Fruit fly (Drosophila melanogaster): Measurements from ENCODE around the gene CG34278.

CG34278 gene

DNA sequence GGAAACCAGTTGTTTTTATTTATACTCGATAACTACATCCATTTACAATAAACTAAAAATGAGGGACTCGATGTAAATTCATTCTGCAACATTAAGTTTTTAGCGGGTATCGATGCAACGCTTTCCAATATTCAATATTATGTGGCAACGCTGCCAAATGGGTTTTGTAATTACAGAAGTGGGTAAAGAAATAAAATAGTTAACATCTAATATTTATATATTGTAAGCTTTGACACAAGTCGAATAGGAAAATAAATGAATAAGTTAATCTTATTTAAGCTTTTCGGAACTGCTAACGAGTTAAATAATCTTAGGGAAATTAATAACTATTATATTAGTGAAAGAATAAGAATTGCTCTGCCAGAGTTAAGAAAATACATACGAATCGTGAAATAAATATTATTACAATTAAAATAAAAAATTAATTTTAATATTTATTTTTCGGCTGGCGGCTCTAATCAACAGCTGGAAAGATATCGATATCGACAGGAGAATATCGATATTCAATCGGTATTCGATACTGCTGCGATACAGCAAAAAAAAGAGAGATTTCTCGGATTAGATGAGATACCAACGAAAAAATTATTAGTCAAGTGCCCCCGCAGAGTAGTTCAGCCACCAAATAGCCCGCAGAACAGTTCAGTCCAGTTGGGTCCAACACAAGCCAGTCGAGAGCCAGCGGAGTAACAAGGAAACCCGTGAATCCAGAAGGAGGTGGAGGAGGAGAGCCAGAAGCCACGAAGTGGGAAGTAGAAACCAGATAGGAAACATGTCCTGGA, 35.0 kb upstream of the CG34278 start, which contains the start of gene GckIII:
TSS of gene GckIII (plus strand) at position 485 of the 779 bp plus-strand sequence.
- no peak for TF ChIP-seq Rel (GFP tag; optimal IDR thresholded peaks at IDR 0.05)
- peak; percentile 5 for TF ChIP-seq Rel (tag; optimal IDR thresholded peaks at IDR 0.05)
- no peak for TF ChIP-seq dmrt93B (GFP tag; optimal IDR thresholded peaks at IDR 0.05)

DNA sequence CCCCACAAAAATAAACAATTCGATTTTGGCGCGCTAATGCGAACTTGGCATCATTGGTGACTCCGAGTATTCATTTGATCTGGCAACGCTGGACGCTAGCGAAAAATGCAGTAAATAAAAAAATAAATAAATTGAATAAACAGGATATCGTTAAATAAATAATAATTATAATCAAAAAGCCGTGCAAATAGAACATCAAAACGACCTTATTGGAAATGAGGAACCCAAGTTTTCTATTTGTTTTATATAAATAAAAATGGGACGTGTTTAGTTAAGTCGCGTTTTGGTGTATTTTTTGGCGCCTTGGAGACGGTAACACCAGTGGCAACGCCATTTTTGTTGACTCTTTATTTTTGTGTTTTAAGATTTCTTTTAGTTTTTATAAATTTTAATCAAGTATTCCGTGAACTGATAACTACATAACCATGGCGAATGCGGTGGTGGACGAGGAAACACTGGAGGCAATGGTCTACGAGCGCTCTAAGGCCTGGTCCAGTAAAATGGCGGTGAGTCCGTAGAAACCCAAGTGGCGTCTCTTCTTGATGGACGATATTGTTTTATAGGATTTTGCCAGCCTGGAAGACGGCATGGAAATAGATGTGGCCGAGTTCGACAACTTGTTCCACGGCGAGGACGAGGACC, 32.2 kb upstream of the CG34278 start, which contains the start of gene cal1:
TSS of gene cal1 (plus strand) at position 304 of the 642 bp plus-strand sequence.
- TF ChIP-seq Rel (GFP tag; optimal IDR thresholded peaks at IDR 0.05) (no peak), Rel (tag; optimal IDR thresholded peaks at IDR 0.05) (peak; percentile 83), CrebA (GFP tag; optimal IDR thresholded peaks at IDR 0.05; ENCODE audit: borderline replicate concordance) (no peak), Dif (GFP tag; optimal IDR thresholded peaks at IDR 0.05; ENCODE audit: partially characterized antibody) (peak; percentile 32)

DNA sequence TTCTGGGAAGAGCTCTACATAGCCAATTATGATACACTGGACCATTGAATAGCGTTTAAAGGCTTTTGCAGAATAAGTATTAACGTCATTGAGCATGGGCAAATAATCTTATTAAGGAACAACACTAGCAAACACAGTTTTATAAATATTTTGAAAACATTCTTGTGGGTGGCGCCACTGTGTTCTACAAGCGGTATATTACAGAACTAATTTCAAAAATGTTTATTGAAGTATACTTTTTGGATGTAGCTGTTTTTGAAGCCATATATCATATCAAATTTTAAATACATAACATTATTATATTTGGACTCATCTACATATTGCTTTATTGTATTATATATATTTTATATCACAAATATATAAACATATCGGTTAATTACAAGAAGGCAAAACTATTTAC, 11.4 kb upstream of the CG34278 start:
- TF ChIP-seq Hr83 (GFP tag; optimal IDR thresholded peaks at IDR 0.05; ENCODE audit: poor library complexity, severe bottlenecking) (no peak), Myc (optimal IDR thresholded peaks at IDR 0.05) (peak; percentile 58), woc (GFP tag; optimal IDR thresholded peaks at IDR 0.05) (no peak), OdsH (GFP tag; optimal IDR thresholded peaks at IDR 0.05) (no peak)

DNA sequence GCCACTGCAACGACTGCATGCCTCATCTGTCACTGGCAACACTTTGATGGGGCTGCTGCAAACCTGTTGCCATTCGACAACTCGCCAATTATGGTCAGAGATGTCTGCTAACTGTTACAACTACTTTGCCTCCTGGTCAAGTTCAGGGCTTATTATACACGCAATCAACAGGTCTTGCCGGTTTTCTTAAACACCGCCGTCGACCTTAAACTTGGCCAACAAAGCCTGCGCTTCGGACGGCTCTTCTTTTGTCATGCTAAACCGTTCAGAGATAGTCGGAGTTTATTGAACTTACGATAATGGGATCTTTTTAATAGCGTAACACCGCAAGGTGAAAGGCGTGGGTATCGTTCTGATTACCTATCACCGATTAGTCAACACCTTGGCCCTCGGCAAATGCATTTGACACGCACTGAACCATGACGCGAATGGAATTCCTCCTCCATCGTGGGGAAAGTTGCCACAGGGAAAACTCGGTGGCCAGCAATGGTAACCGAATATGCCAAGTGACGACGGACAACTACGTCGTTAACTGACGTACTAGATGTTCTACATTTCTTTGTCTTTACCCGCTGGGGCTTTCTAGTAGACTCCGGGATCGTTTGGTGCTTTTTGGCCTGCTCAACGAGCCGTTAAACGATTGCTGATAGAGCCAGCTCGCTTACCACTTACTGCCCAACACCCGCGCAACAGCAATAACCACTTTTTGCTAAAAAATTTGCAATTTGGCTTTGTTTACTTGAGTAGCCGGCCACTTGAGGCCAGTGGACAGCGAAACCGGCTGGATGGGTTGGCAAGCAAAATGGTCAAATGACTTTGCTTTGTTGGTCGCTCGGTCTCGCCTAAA, 9.2 kb upstream of the CG34278 start:
- TF ChIP-seq Vsx2 (GFP tag; optimal IDR thresholded peaks at IDR 0.05; ENCODE audit: partially characterized antibody) = peak; percentile 35
- TF ChIP-seq Sp1 (GFP tag; optimal IDR thresholded peaks at IDR 0.05) = no peak
- TF ChIP-seq Dfd (GFP tag; optimal IDR thresholded peaks at IDR 0.05) = no peak
- no peak for TF ChIP-seq Rel (GFP tag; optimal IDR thresholded peaks at IDR 0.05)
- TF ChIP-seq Rel (tag; optimal IDR thresholded peaks at IDR 0.05) = peak; percentile 62
- no peak for TF ChIP-seq jim (GFP tag; optimal IDR thresholded peaks at IDR 0.05)
- peak; percentile 58 for TF ChIP-seq h (GFP tag; optimal IDR thresholded peaks at IDR 0.05)

dm6 chr3R:17115668-17116067, 4.6 kb upstream of the CG34278 start:
- TF ChIP-seq CrebA (GFP tag; optimal IDR thresholded peaks at IDR 0.05; ENCODE audit: borderline replicate concordance) = no peak
- TF ChIP-seq sage (GFP tag; optimal IDR thresholded peaks at IDR 0.05) = peak; percentile 42
- peak; percentile 24 for TF ChIP-seq brk (GFP tag; optimal IDR thresholded peaks at IDR 0.05)
- no peak for TF ChIP-seq fru (GFP tag; optimal IDR thresholded peaks at IDR 0.05)
- peak; percentile 61 for TF ChIP-seq Hr83 (GFP tag; optimal IDR thresholded peaks at IDR 0.05; ENCODE audit: poor library complexity, severe bottlenecking)
- peak; percentile 40 for TF ChIP-seq h (GFP tag; optimal IDR thresholded peaks at IDR 0.05)
- TF ChIP-seq sv (GFP tag; optimal IDR thresholded peaks at IDR 0.05) = no peak
- peak; percentile 3 for TF ChIP-seq Hnf4 (GFP tag; optimal IDR thresholded peaks at IDR 0.05)

DNA sequence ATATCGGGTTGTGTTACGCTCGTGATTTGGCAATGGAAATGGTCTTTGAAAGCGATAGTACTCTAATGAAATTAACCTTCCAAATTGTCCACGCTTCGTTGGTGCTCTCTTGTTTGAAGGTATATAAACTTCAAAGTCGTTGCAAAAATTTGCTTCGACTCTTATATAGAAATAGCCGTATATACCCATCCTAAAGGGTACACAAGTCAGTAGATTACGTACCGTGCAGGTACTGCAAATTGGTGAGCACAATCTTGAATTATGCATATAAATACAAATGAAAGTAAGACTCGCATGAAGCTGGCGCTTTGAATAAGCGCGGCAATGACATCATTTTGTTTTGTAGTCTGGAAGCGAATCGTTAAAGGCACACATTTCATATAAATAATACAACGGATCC, 4.0 kb upstream of the CG34278 start:
- TF ChIP-seq h (GFP tag; optimal IDR thresholded peaks at IDR 0.05) (peak; percentile 22), Jra (GFP tag; optimal IDR thresholded peaks at IDR 0.05) (no peak), OdsH (GFP tag; optimal IDR thresholded peaks at IDR 0.05) (peak; percentile 28), Hnf4 (GFP tag; optimal IDR thresholded peaks at IDR 0.05) (peak; percentile 17), CrebA (GFP tag; optimal IDR thresholded peaks at IDR 0.05; ENCODE audit: borderline replicate concordance) (no peak), HLH106 (tag; optimal IDR thresholded peaks at IDR 0.05) (peak; percentile 14), N (GFP tag; optimal IDR thresholded peaks at IDR 0.05) (no peak), dmrt93B (GFP tag; optimal IDR thresholded peaks at IDR 0.05) (peak; percentile 17), sv (GFP tag; optimal IDR thresholded peaks at IDR 0.05) (no peak), CG32264 (GFP tag; optimal IDR thresholded peaks at IDR 0.05) (no peak), GATAd (GFP tag; optimal IDR thresholded peaks at IDR 0.05) (no peak), sage (GFP tag; optimal IDR thresholded peaks at IDR 0.05) (no peak), Sp1 (GFP tag; optimal IDR thresholded peaks at IDR 0.05) (no peak), lola (GFP tag; optimal IDR thresholded peaks at IDR 0.05) (no peak), brk (GFP tag; optimal IDR thresholded peaks at IDR 0.05) (no peak), ey (GFP tag; optimal IDR thresholded peaks at IDR 0.05) (peak; percentile 62), dsf (GFP tag; optimal IDR thresholded peaks at IDR 0.05; ENCODE audit: borderline replicate concordance) (no peak), Dif (GFP tag; optimal IDR thresholded peaks at IDR 0.05; ENCODE audit: partially characterized antibody) (no peak), woc (GFP tag; optimal IDR thresholded peaks at IDR 0.05) (peak; percentile 8), foxo (GFP tag; optimal IDR thresholded peaks at IDR 0.05) (peak in 1 of 2 experiments; percentile 68), Rel (GFP tag; optimal IDR thresholded peaks at IDR 0.05) (no peak), Rel (tag; optimal IDR thresholded peaks at IDR 0.05) (no peak), fru (GFP tag; optimal IDR thresholded peaks at IDR 0.05) (peak; percentile 58), Myc (optimal IDR thresholded peaks at IDR 0.05) (no peak), br (GFP tag; optimal IDR thresholded peaks at IDR 0.05) (peak; percentile 68), dl (GFP tag; optimal IDR thresholded peaks at IDR 0.05; ENCODE audit: insufficient read depth in 1 of 2, partially characterized antibody in 2 of 2) (no peak), usp (GFP tag; optimal IDR thresholded peaks at IDR 0.05) (no peak), rgr (GFP tag; optimal IDR thresholded peaks at IDR 0.05) (peak; percentile 26), Dfd (GFP tag; optimal IDR thresholded peaks at IDR 0.05) (no peak)
